Worm (Caenorhabditis elegans): ENCODE measurements around the gene Y102E9.3.

The Y102E9.3 gene

DNA sequence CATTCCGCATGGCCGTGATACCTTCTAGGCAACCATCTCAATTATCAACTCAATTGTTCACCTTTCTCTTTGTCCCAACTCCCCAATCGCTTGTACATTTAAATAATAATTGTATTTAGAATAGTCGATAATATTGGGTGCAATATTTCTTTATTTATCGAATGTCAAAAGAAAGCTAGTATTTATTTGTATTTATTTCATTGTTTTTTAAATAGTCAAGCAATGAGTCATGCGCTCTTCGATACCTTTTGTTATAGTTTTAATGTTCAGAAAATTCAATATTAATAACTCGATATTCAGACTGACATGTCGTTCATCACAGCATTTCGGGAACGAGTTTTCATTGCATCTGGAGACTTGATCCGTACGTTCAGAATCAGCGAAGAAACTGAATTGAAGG is 8.8 kb downstream of the Y102E9.3 start, which contains the start of gene wdr-4:
Gene wdr-4, plus strand, starts transcription at position 301 of the 400 bp plus-strand sequence.
- TF ChIP-seq swsn-7 (tag; optimal IDR thresholded peaks at IDR 0.05) (no peak), pqm-1 (tag; optimal IDR thresholded peaks at IDR 0.05) (no peak), nhr-237 (tag; optimal IDR thresholded peaks at IDR 0.05) (no peak), Y116A8C.19 (tag; optimal IDR thresholded peaks at IDR 0.05; ENCODE audit: borderline replicate concordance) (no peak), skn-1 (tag; optimal IDR thresholded peaks at IDR 0.05) (no peak), ceh-90 (tag; optimal IDR thresholded peaks at IDR 0.05) (no peak), unc-86 (tag; optimal IDR thresholded peaks at IDR 0.05) (no peak), pag-3 (tag; optimal IDR thresholded peaks at IDR 0.05; ENCODE audit: borderline replicate concordance, insufficient read depth) (no peak), fos-1 (tag; optimal IDR thresholded peaks at IDR 0.05) (no peak), unc-62 (GFP tag; optimal IDR thresholded peaks at IDR 0.05) (no peak), lsy-2 (tag; optimal IDR thresholded peaks at IDR 0.05) (no peak), irx-1 (tag; optimal IDR thresholded peaks at IDR 0.05) (no peak), fkh-10 (GFP tag; optimal IDR thresholded peaks at IDR 0.05) (no peak), rnt-1 (tag; optimal IDR thresholded peaks at IDR 0.05) (no peak), lin-13 (GFP tag; optimal IDR thresholded peaks at IDR 0.05) (no peak)

DNA sequence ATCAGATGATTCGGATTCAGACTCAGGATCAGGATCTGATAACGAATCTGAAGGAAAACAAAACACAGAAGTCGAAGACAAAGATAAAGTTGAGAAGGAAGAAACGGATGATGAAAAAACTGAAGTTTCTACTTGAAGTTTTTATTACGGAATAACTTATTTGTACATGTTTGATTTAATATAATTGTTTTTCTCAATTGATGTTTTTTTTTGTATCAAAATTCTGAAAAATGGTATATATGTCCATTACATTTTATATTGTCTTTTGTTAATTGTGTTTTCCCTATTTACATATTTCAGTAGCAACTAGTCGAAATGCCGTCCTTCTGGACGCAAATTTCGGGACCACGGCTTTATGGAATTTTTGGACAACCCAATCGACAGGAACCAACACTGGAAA is 11.2 kb downstream of the Y102E9.3 start, which contains the start of gene F37A4.1:
Gene F37A4.1, plus strand, starts transcription at position 301 of the 400 bp plus-strand sequence.
- TF ChIP-seq lin-13 (GFP tag; optimal IDR thresholded peaks at IDR 0.05), result no peak
- no peak for TF ChIP-seq efl-1 (optimal IDR thresholded peaks at IDR 0.05)
- peak in 1 of 2 experiments; percentile 60 for TF ChIP-seq efl-1 (GFP tag; optimal IDR thresholded peaks at IDR 0.05 in 1 of 2)

DNA sequence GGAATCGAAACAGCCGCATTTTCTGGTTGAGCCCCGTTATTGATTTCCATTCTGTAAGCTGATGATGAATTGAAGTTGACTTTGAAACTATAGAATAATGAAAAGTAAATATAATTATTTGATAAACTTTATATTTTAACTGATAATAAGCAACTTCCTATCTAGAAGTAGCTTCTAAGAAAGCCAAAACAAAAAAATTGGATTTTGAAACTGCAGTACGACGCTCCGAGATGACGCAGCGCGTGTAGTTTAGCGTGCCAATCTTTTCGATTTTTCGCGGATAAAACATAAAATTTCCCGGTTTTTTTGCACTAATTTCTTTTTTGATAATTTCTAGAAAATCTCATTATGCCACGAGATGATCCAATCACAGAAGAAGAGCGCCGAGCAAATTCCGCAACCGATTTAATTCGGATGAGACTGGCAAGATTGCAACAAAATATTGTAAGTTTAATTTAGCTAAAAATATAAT is 12.1 kb downstream of the Y102E9.3 start, which contains the start of the genes bath-41 and F37A4.2:
Gene bath-41, minus strand, starts transcription at position 51 of the 472 bp plus-strand sequence.
Gene F37A4.2, plus strand, starts transcription at position 247 of the 472 bp plus-strand sequence.
- TF ChIP-seq fkh-8 (tag; optimal IDR thresholded peaks at IDR 0.05), result no peak
- TF ChIP-seq tlp-1 (tag; optimal IDR thresholded peaks at IDR 0.05), result no peak
- TF ChIP-seq dsc-1 (tag; optimal IDR thresholded peaks at IDR 0.05), result no peak
- TF ChIP-seq snpc-4 (tag; optimal IDR thresholded peaks at IDR 0.05), result no peak
- no peak for TF ChIP-seq ztf-11 (tag; optimal IDR thresholded peaks at IDR 0.05)
- TF ChIP-seq lin-35 (GFP tag; optimal IDR thresholded peaks at IDR 0.05), result peak in 1 of 2 experiments; percentile 48
- peak; percentile 13 for TF ChIP-seq lin-15B (tag; optimal IDR thresholded peaks at IDR 0.05)
- TF ChIP-seq egl-13 (tag; optimal IDR thresholded peaks at IDR 0.05), result no peak
- peak; percentile 9 for TF ChIP-seq blmp-1 (tag; optimal IDR thresholded peaks at IDR 0.05)
- peak; percentile 37 to 44 for TF ChIP-seq efl-1 (optimal IDR thresholded peaks at IDR 0.05)
- TF ChIP-seq efl-1 (GFP tag; optimal IDR thresholded peaks at IDR 0.05 in 1 of 2), result peak; percentile 43 to 95
- TF ChIP-seq aha-1 (tag; optimal IDR thresholded peaks at IDR 0.05), result no peak
- TF ChIP-seq dpl-1 (GFP tag; optimal IDR thresholded peaks at IDR 0.05), result peak in 2 of 3 experiments; percentile 24 to 61
- no peak for TF ChIP-seq irx-1 (tag; optimal IDR thresholded peaks at IDR 0.05)
- no peak for TF ChIP-seq nhr-71 (tag; optimal IDR thresholded peaks at IDR 0.05)
- TF ChIP-seq ceh-63 (GFP tag; optimal IDR thresholded peaks at IDR 0.05), result no peak

DNA sequence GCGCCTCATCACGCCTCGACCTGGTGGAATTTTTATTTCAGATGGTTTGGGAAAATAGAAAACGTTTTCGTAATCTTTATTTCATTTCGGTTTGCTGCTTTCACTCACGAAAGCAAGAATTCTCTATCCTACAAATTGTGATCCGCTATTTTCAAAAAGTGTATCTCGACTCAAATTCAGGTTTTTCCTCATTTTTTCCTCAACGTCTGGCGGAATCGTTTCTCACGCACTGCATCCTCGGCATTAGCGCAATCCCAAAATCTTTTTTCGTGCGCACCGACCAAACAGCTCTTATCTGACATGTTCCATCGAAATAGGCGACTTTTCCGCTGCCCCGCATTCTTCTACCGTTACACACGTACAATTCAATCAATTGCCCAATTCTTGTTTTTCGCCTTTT is 16.1 kb downstream of the Y102E9.3 start, which contains the start of gene F37A4.3:
Gene F37A4.3, plus strand, starts transcription at position 301 of the 400 bp plus-strand sequence.
- TF ChIP-seq sptf-1 (tag; optimal IDR thresholded peaks at IDR 0.05) (no peak), hlh-4 (tag; optimal IDR thresholded peaks at IDR 0.05) (no peak), tbx-2 (tag; optimal IDR thresholded peaks at IDR 0.05) (no peak), xbp-1 (tag; optimal IDR thresholded peaks at IDR 0.05) (no peak), jun-1 (tag; optimal IDR thresholded peaks at IDR 0.05) (no peak), zip-4 (GFP tag; optimal IDR thresholded peaks at IDR 0.05) (no peak), nhr-47 (tag; optimal IDR thresholded peaks at IDR 0.05) (no peak), pqm-1 (tag; optimal IDR thresholded peaks at IDR 0.05) (no peak), snu-23 (GFP tag; optimal IDR thresholded peaks at IDR 0.05) (no peak), ces-1 (GFP tag; optimal IDR thresholded peaks at IDR 0.05) (no peak)
